Worm (Caenorhabditis elegans) whole organism, young adult: ENCODE measurements around the gene rbm-42.

Experiments used
- F22D6.2 ChIP-seq: sonication (generic microtip); optimal IDR thresholded peaks from 2 replicates; lab custom pipeline; 2016; ENCODE audit warnings: mild to moderate bottlenecking, missing genetic modification characterization, missing compliant biosample characterization
- Y53F4B.3 ChIP-seq: fragments of 200-800 bp; sonication (Bioruptor generic); IDR thresholded peaks from 2 replicates; pipeline ENCODE4 v1.3.6; 2022; ENCODE audit warnings: missing genetic modification reagents, missing genetic modification characterization, missing compliant biosample characterization
- Y53G8AR.9 ChIP-seq: fragments of 200-800 bp; sonication (Bioruptor generic); conservative IDR thresholded peaks from 2 replicates; pipeline ENCODE4 v1.3.6; 2022; ENCODE audit warnings: missing genetic modification reagents, missing genetic modification characterization, missing compliant biosample characterization
- Y79H2A.3 ChIP-seq: fragments of 200-800 bp; sonication (Bioruptor generic); conservative IDR thresholded peaks from 2 replicates; pipeline ENCODE4 v1.3.6; 2022; ENCODE audit warnings: missing genetic modification reagents, missing genetic modification characterization, missing compliant biosample characterization
- efl-1 ChIP-seq: fragments of 150-350 bp; optimal IDR thresholded peaks from 2 replicates; lab custom pipeline; 2014; ENCODE audit warnings: missing biosample characterization, missing genetic modification reagents, missing genetic modification characterization
- hlh-12 ChIP-seq: sonication (generic microtip); optimal IDR thresholded peaks from 2 replicates; lab custom pipeline; 2016; ENCODE audit warnings: missing genetic modification characterization, missing compliant biosample characterization
- madf-3 ChIP-seq: fragments of 200-800 bp; sonication (Bioruptor generic); IDR thresholded peaks from 2 replicates; pipeline ENCODE4 v1.3.6; 2022; ENCODE audit warnings: missing genetic modification reagents, missing genetic modification characterization, missing compliant biosample characterization
- nfyb-1 ChIP-seq: fragments of 200-800 bp; sonication (Bioruptor generic); IDR thresholded peaks from 2 replicates; pipeline ENCODE4 v1.3.6; 2022; ENCODE audit warnings: missing genetic modification reagents, missing genetic modification characterization, missing compliant biosample characterization
- pha-4 ChIP-seq: fragments of 150-350 bp; sonication (generic microtip); optimal IDR thresholded peaks from 2 replicates; lab custom pipeline; 2014; ENCODE audit warnings: missing biosample characterization, missing genetic modification reagents, missing genetic modification characterization
- unc-62 ChIP-seq: fragments of 150-350 bp; optimal IDR thresholded peaks from 2 replicates; lab custom pipeline; 2014; ENCODE audit warnings: missing biosample characterization, missing genetic modification reagents, missing genetic modification characterization
- ztf-26 ChIP-seq: sonication (generic microtip); optimal IDR thresholded peaks from 2 replicates; lab custom pipeline; 2017; ENCODE audit warnings: missing genetic modification characterization, missing compliant biosample characterization

DNA sequence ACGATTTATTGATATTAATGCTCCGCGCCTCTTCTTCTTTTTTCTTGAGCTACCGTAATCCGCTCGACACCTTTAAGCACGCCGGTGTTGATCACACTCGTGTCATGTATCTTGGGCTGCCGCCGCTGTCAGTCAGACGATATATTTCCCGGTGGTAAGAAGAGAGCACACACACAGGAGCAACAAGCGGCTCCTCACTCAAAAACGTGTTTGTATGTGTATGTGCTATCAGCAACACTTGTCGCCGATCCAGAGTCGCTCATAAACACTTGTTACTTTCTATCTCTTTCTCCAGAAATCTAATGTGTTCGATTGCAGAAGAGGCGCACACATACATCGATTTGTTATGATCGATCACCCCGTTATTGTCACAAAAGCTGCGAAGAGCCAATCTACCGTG is 12.5 kb downstream of the rbm-42 start:
- TF ChIP-seq pha-4 (tag; lab: Kevin White, UChicago) (no peak), Y79H2A.3 (no peak), efl-1 (GFP tag; lab: Kevin White, UChicago) (no peak), Y53F4B.3 (no peak), nfyb-1 (GFP tag; lab: Robert Waterston, UW) (no peak), Y53G8AR.9 (GFP tag; lab: Robert Waterston, UW) (no peak), unc-62 (GFP tag; lab: Kevin White, UChicago) (no peak), ztf-26 (tag; lab: Kevin White, UChicago) (no peak), F22D6.2 (no peak), hlh-12 (tag; lab: Kevin White, UChicago) (no peak), madf-3 (GFP tag; lab: Robert Waterston, UW) (no peak)
